Worm (Caenorhabditis elegans) whole organism, L1 larva: ENCODE data around the gene F17C11.13.

Source experiments
- C16A3.4 ChIP-seq: fragments of 150-350 bp; optimal IDR thresholded peaks from 2 replicates; lab custom pipeline; 2014; ENCODE audit warnings: missing biosample characterization, missing genetic modification characterization
- C34B4.2 ChIP-seq: sonication (generic microtip); optimal IDR thresholded peaks from 2 replicates; lab custom pipeline; 2017; ENCODE audit warnings: mild to moderate bottlenecking, missing genetic modification characterization, missing compliant biosample characterization
- F16B12.6 ChIP-seq: fragments of 150-350 bp; optimal IDR thresholded peaks from 2 replicates; lab custom pipeline; 2014; ENCODE audit warnings: missing biosample characterization, missing genetic modification characterization
- aly-2 ChIP-seq: fragments of 150-350 bp; optimal IDR thresholded peaks from 2 replicates; lab custom pipeline; 2014; ENCODE audit warnings: missing biosample characterization, missing genetic modification characterization
- ama-1 ChIP-seq: fragments of 150-350 bp; optimal IDR thresholded peaks from 2 replicates; lab custom pipeline; 2014
- blmp-1 ChIP-seq: fragments of 150-350 bp; optimal IDR thresholded peaks from 2 replicates; lab custom pipeline; 2014; ENCODE audit warnings: missing biosample characterization, missing genetic modification characterization
- ceh-8 ChIP-seq: fragments of 200-800 bp; sonication (Bioruptor generic); optimal IDR thresholded peaks from 2 replicates; lab custom pipeline; 2018; ENCODE audit warnings: mild to moderate bottlenecking, missing genetic modification characterization, moderate library complexity, missing compliant biosample characterization
- egl-13 ChIP-seq: sonication (generic microtip); optimal IDR thresholded peaks from 2 replicates; lab custom pipeline; 2016; ENCODE audit warnings: missing genotype, missing genetic modification reagents, missing genetic modification characterization, missing compliant biosample characterization
- elt-2 ChIP-seq: sonication (generic microtip); optimal IDR thresholded peaks from 2 replicates; lab custom pipeline; 2016; ENCODE audit warnings: missing genetic modification characterization, mild to moderate bottlenecking, inconsistent platforms, missing compliant biosample characterization, missing genetic modification reagents
- ets-5 ChIP-seq: fragments of 200-800 bp; sonication (Bioruptor generic); IDR thresholded peaks from 2 replicates; pipeline ENCODE4 v1.3.6; 2022; ENCODE audit warnings: missing genetic modification characterization, missing compliant biosample characterization
- fkh-10 ChIP-seq: sonication (generic microtip); optimal IDR thresholded peaks from 2 replicates; lab custom pipeline; 2017; ENCODE audit warnings: missing biosample characterization, missing genetic modification reagents, missing genetic modification characterization
- fkh-4 ChIP-seq: sonication (generic microtip); optimal IDR thresholded peaks from 2 replicates; lab custom pipeline; 2016; ENCODE audit warnings: missing compliant biosample characterization, missing genetic modification characterization, borderline replicate concordance
- fkh-8 ChIP-seq: sonication (generic microtip); optimal IDR thresholded peaks from 2 replicates; lab custom pipeline; 2016; ENCODE audit warnings: mild to moderate bottlenecking, missing genetic modification characterization, missing compliant biosample characterization
- fos-1 ChIP-seq: fragments of 150-350 bp; optimal IDR thresholded peaks from 2 replicates; lab custom pipeline; 2014; ENCODE audit warnings: missing biosample characterization, missing genetic modification characterization
- grh-1 ChIP-seq: fragments of 200-800 bp; sonication (Bioruptor generic); IDR thresholded peaks from 2 replicates; pipeline ENCODE4 v1.3.6; 2022; ENCODE audit warnings: missing genetic modification reagents, missing genetic modification characterization, missing compliant biosample characterization
- hpl-2 ChIP-seq: fragments of 150-350 bp; optimal IDR thresholded peaks from 2 replicates; lab custom pipeline; 2014; ENCODE audit warnings: missing biosample characterization, missing genetic modification reagents, missing genetic modification characterization
- jun-1 ChIP-seq: fragments of 150-350 bp; optimal IDR thresholded peaks from 2 replicates; lab custom pipeline; 2014; ENCODE audit warnings: missing biosample characterization, missing genetic modification reagents, missing genetic modification characterization
- lin-13 ChIP-seq: fragments of 150-350 bp; optimal IDR thresholded peaks from 2 replicates; lab custom pipeline; 2014; ENCODE audit warnings: missing biosample characterization, missing genetic modification reagents, missing genetic modification characterization
- lin-14 ChIP-seq: fragments of 200-800 bp; sonication (Bioruptor generic); optimal IDR thresholded peaks from 2 replicates; lab custom pipeline; 2018; ENCODE audit warnings: mild to moderate bottlenecking, missing genetic modification characterization, moderate library complexity, missing compliant biosample characterization
- lin-35 ChIP-seq, 2 experiments: fragments of 150-350 bp; optimal IDR thresholded peaks; 2 replicates each; lab custom pipeline; 2014; ENCODE audit warnings: missing biosample characterization in 2 of 2, missing genetic modification characterization in 2 of 2, missing genetic modification reagents in 2 of 2
- lin-39 ChIP-seq: fragments of 150-350 bp; optimal IDR thresholded peaks from 2 replicates; lab custom pipeline; 2014; ENCODE audit warnings: missing biosample characterization, missing genetic modification reagents, missing genetic modification characterization
- mab-9 ChIP-seq: fragments of 200-800 bp; sonication (Bioruptor generic); IDR thresholded peaks from 2 replicates; pipeline ENCODE4 v1.3.6; 2022; ENCODE audit warnings: missing genetic modification reagents, missing genetic modification characterization, missing compliant biosample characterization
- mef-2 ChIP-seq: fragments of 150-350 bp; optimal IDR thresholded peaks from 2 replicates; lab custom pipeline; 2014; ENCODE audit warnings: missing biosample characterization, missing genetic modification characterization
- nhr-11 ChIP-seq: fragments of 150-350 bp; optimal IDR thresholded peaks from 2 replicates; lab custom pipeline; 2014; ENCODE audit warnings: missing biosample characterization, missing genetic modification characterization
- nhr-12 ChIP-seq: sonication (generic microtip); optimal IDR thresholded peaks from 2 replicates; lab custom pipeline; 2017; ENCODE audit warnings: missing biosample characterization, missing genetic modification characterization
- nhr-19 ChIP-seq: fragments of 200-800 bp; sonication (Bioruptor generic); conservative IDR thresholded peaks from 2 replicates; pipeline ENCODE4 v1.3.6; 2022; ENCODE audit warnings: missing genetic modification characterization, missing compliant biosample characterization
- nhr-28 ChIP-seq: fragments of 150-350 bp; optimal IDR thresholded peaks from 2 replicates; lab custom pipeline; 2014; ENCODE audit warnings: missing biosample characterization, missing genetic modification characterization
- nhr-76 ChIP-seq: sonication (generic microtip); optimal IDR thresholded peaks from 2 replicates; lab custom pipeline; 2017; ENCODE audit warnings: missing biosample characterization, missing genetic modification characterization
- nhr-77 ChIP-seq: fragments of 150-350 bp; optimal IDR thresholded peaks from 2 replicates; lab custom pipeline; 2014; ENCODE audit warnings: missing biosample characterization, missing genetic modification characterization
- pag-3 ChIP-seq: sonication (generic microtip); optimal IDR thresholded peaks from 2 replicates; lab custom pipeline; 2017; ENCODE audit warnings: missing genetic modification characterization, mild to moderate bottlenecking, missing compliant biosample characterization, antibody characterized with exemption, borderline replicate concordance; ENCODE audit not compliant: insufficient read depth
- pax-3 ChIP-seq: fragments of 200-800 bp; sonication (Bioruptor generic); optimal IDR thresholded peaks from 2 replicates; lab custom pipeline; 2018; ENCODE audit warnings: mild to moderate bottlenecking, missing genetic modification characterization, moderate library complexity, missing compliant biosample characterization
- skn-1 ChIP-seq: fragments of 150-350 bp; optimal IDR thresholded peaks from 2 replicates; lab custom pipeline; 2014; ENCODE audit warnings: missing biosample characterization, missing genetic modification characterization
- snpc-4 ChIP-seq: fragments of 150-350 bp; optimal IDR thresholded peaks from 2 replicates; lab custom pipeline; 2014; ENCODE audit warnings: missing biosample characterization, missing genetic modification characterization
- snu-23 ChIP-seq: sonication (generic microtip); optimal IDR thresholded peaks from 2 replicates; lab custom pipeline; 2016; ENCODE audit warnings: missing genetic modification characterization, missing compliant biosample characterization
- swsn-7 ChIP-seq: sonication (generic microtip); optimal IDR thresholded peaks from 2 replicates; lab custom pipeline; 2016; ENCODE audit warnings: missing genetic modification characterization, missing compliant biosample characterization
- unc-130 ChIP-seq: fragments of 150-350 bp; optimal IDR thresholded peaks from 2 replicates; lab custom pipeline; 2017; ENCODE audit warnings: missing biosample characterization, missing genetic modification characterization, inconsistent platforms
- unc-30 ChIP-seq: sonication (generic microtip); optimal IDR thresholded peaks from 2 replicates; lab custom pipeline; 2017; ENCODE audit warnings: missing biosample characterization, missing genetic modification characterization
- unc-62 ChIP-seq: fragments of 150-350 bp; optimal IDR thresholded peaks from 2 replicates; lab custom pipeline; 2014; ENCODE audit warnings: missing biosample characterization, missing genetic modification reagents, missing genetic modification characterization
- vab-15 ChIP-seq: sonication (generic microtip); optimal IDR thresholded peaks from 2 replicates; lab custom pipeline; 2017; ENCODE audit warnings: missing genotype, mild to moderate bottlenecking, missing genetic modification characterization, missing compliant biosample characterization
- zag-1 ChIP-seq: fragments of 150-350 bp; optimal IDR thresholded peaks from 2 replicates; lab custom pipeline; 2014; ENCODE audit warnings: missing biosample characterization, missing genetic modification characterization
- zip-4 ChIP-seq: fragments of 200-800 bp; sonication (Bioruptor generic); optimal IDR thresholded peaks from 2 replicates; lab custom pipeline; 2018; ENCODE audit warnings: mild to moderate bottlenecking, missing genetic modification characterization, moderate library complexity, missing compliant biosample characterization
- ztf-11 ChIP-seq, 2 experiments: sonication (generic microtip); optimal IDR thresholded peaks; 2 replicates each; lab custom pipeline; 2016 to 2017; ENCODE audit warnings: missing genetic modification characterization in 2 of 2, missing biosample characterization in 1 of 2, missing compliant biosample characterization in 1 of 2
- ztf-4 ChIP-seq: fragments of 150-350 bp; optimal IDR thresholded peaks from 2 replicates; lab custom pipeline; 2014; ENCODE audit warnings: missing biosample characterization, missing genetic modification characterization

F17C11.13 gene

ce11 chrV:10918373-10918772, 37.4 kb upstream of the F17C11.13 start, which contains the start of gene F58B4.2:
TSS of gene F58B4.2 (minus strand) at chrV:10918473.
- TF ChIP-seq lin-35 (GFP tag; optimal IDR thresholded peaks at IDR 0.05; lab: Kevin White, UChicago) (no peak), aly-2 (tag; lab: Kevin White, UChicago) (no peak), lin-39 (tag; lab: Kevin White, UChicago) (no peak), lin-13 (GFP tag; lab: Kevin White, UChicago) (no peak), fkh-10 (GFP tag; lab: Kevin White, UChicago) (no peak), unc-62 (GFP tag; lab: Kevin White, UChicago) (no peak), elt-2 (tag; lab: Kevin White, UChicago) (no peak), vab-15 (no peak), fos-1 (no peak), nhr-19 (GFP tag; lab: Robert Waterston, UW) (no peak), ama-1 (no peak), snpc-4 (tag; lab: Kevin White, UChicago) (no peak), ets-5 (GFP tag; lab: Robert Waterston, UW) (no peak), ceh-8 (no peak), nhr-76 (tag; lab: Kevin White, UChicago) (no peak), lin-14 (no peak), pax-3 (no peak), ztf-11 (tag; optimal IDR thresholded peaks at IDR 0.05; lab: Kevin White, UChicago) (no peak)

ce11 chrV:10921747-10922146, 34.0 kb upstream of the F17C11.13 start, which contains the start of gene nas-31:
TSS of gene nas-31 (minus strand) at chrV:10921847.
- TF ChIP-seq skn-1 (tag; lab: Kevin White, UChicago) (no peak), swsn-7 (no peak), mab-9 (GFP tag; lab: Robert Waterston, UW) (no peak), mef-2 (tag; lab: Kevin White, UChicago) (no peak), vab-15 (no peak), unc-130 (tag; lab: Kevin White, UChicago) (no peak), unc-30 (tag; lab: Kevin White, UChicago) (no peak), ceh-8 (no peak), snu-23 (GFP tag; lab: Kevin White, UChicago) (no peak), F16B12.6 (tag; lab: Kevin White, UChicago) (no peak), grh-1 (GFP tag; lab: Robert Waterston, UW) (no peak), fos-1 (no peak)

- TF ChIP-seq fkh-4 (tag; lab: Kevin White, UChicago) (no peak), ztf-11 (tag; optimal IDR thresholded peaks at IDR 0.05; lab: Kevin White, UChicago) (no peak), jun-1 (tag; lab: Kevin White, UChicago) (no peak), nhr-11 (no peak), lin-13 (GFP tag; lab: Kevin White, UChicago) (no peak), nhr-77 (tag; lab: Kevin White, UChicago) (no peak), F16B12.6 (tag; lab: Kevin White, UChicago) (no peak), blmp-1 (no peak), nhr-28 (tag; lab: Kevin White, UChicago) (no peak), ztf-4 (tag; lab: Kevin White, UChicago) (no peak), zip-4 (GFP tag; lab: Kevin White, UChicago) (no peak), fkh-8 (no peak), nhr-12 (no peak), egl-13 (tag; lab: Kevin White, UChicago) (no peak), hpl-2 (GFP tag; lab: Kevin White, UChicago) (no peak), zag-1 (tag; lab: Kevin White, UChicago) (no peak), unc-30 (tag; lab: Kevin White, UChicago) (no peak), pag-3 (tag; lab: Kevin White, UChicago) (no peak), C34B4.2 (no peak), C16A3.4 (tag; lab: Kevin White, UChicago) (no peak)
These were observed 32.5 kb upstream of the F17C11.13 start, which contains the start of gene F58B4.7 for ce11 chrV:10923229-10923628. TSS of gene F58B4.7 (minus strand) at chrV:10923329.
